Worm (Caenorhabditis elegans) whole organism, mixed stage, embryonic: ENCODE measurements around the gene F23A7.5.

ENCODE experiments used
- sem-2 ChIP-seq: fragments of 200-800 bp; sonication (Bioruptor generic); optimal IDR thresholded peaks from 2 replicates; lab custom pipeline; 2018; ENCODE audit warnings: mild to moderate bottlenecking, missing genetic modification characterization, missing compliant biosample characterization

Gene F23A7.5

ce11 chrX:16285151-16285550 is 56.4 kb downstream of the F23A7.5 start:
- no peak for TF ChIP-seq sem-2
